Fruit fly (Drosophila melanogaster): ENCODE results near the gene ppk11.

DNA sequence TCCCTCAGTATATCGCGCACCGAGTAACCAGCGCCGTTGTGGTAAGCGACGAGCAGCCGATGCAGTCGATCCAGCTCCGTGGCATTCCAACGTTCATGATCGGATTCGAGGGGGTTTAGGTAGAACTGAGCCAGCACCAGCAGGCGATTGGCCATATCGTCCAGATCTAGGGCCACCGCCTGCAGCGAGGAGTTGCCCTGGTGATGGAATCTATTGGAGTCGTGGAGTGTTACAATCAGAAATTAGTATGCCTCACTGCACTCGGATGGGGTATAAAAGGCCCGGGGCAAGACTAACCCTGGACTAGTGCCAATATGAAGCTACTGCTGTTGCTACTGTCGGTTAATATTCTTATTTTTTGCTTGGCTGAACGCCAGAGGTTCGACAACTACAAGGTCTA is 8.1 kb downstream of the ppk11 start, which contains the start of gene CG4017:
- TF ChIP-seq EcR (GFP tag; optimal IDR thresholded peaks at IDR 0.05) (no peak), CG8301 (tag; optimal IDR thresholded peaks at IDR 0.05) (no peak), Snoo (tag; optimal IDR thresholded peaks at IDR 0.05) (no peak), CG17806 (tag; optimal IDR thresholded peaks at IDR 0.05) (no peak), CG9948 (tag; optimal IDR thresholded peaks at IDR 0.05) (no peak), CG13204 (GFP tag; optimal IDR thresholded peaks at IDR 0.05) (no peak), gl (tag; optimal IDR thresholded peaks at IDR 0.05) (no peak), CG12605 (GFP tag; IDR thresholded peaks at IDR 0.05) (no peak), CG34367 (tag; optimal IDR thresholded peaks at IDR 0.05) (no peak), Ets98B (GFP tag; IDR thresholded peaks at IDR 0.05) (no peak), Pif1B (GFP tag; optimal IDR thresholded peaks at IDR 0.05) (no peak)

All from whole organism, pupa.